Fruit fly (Drosophila melanogaster): Measurements from ENCODE around the gene cib.

Gene cib

dm6 chrX:4105830-4106233 is at the start of gene cib:
Gene cib (plus strand): TSS chrX:4106113.
- TF ChIP-seq CG18011 (GFP tag; optimal IDR thresholded peaks at IDR 0.05) (no peak), CG9932 (GFP tag; IDR thresholded peaks at IDR 0.05) (peak; percentile 54), Hey (tag; optimal IDR thresholded peaks at IDR 0.05) (no peak), Drgx (GFP tag; IDR thresholded peaks at IDR 0.05) (peak; percentile 52), Gug (GFP tag; IDR thresholded peaks at IDR 0.05) (peak; percentile 19; the same call in 1 of the 4 replicates), dmrt11E (tag; optimal IDR thresholded peaks at IDR 0.05) (no peak), CG3065 (GFP tag; optimal IDR thresholded peaks at IDR 0.05) (no peak), CG6654 (GFP tag; optimal IDR thresholded peaks at IDR 0.05) (no peak), sens (GFP tag) (no peak), fd96Cb (tag; optimal IDR thresholded peaks at IDR 0.05) (no peak), NK7.1 (GFP tag; optimal IDR thresholded peaks at IDR 0.05) (no peak), CG8944 (GFP tag; optimal IDR thresholded peaks at IDR 0.05) (peak; percentile 15), HmgZ (tag; optimal IDR thresholded peaks at IDR 0.05) (peak; percentile 87), nau (GFP tag; optimal IDR thresholded peaks at IDR 0.05) (no peak), CG17186 (GFP tag; optimal IDR thresholded peaks at IDR 0.05) (peak; percentile 79), kay (GFP tag; optimal IDR thresholded peaks at IDR 0.05) (no peak), E2f2 (GFP tag; IDR thresholded peaks at IDR 0.05) (peak; percentile 98), CG2120 (GFP tag; optimal IDR thresholded peaks at IDR 0.05) (peak; percentile 47), dpn (GFP tag; optimal IDR thresholded peaks at IDR 0.05) (peak in 1 of 2 experiments; percentile 50), unpg (GFP tag; optimal IDR thresholded peaks at IDR 0.05) (peak; percentile 22), Opbp (GFP tag; IDR thresholded peaks at IDR 0.05; ENCODE audit: partially characterized antibody) (peak; percentile 89), CG10366 (GFP tag; IDR thresholded peaks at IDR 0.05) (peak; percentile 22; the same call in 1 of the 2 replicates), Vsx1 (GFP tag; optimal IDR thresholded peaks at IDR 0.05) (no peak), Mrtf (GFP tag; IDR thresholded peaks at IDR 0.05) (no peak), MTF-1 (GFP tag; optimal IDR thresholded peaks at IDR 0.05; ENCODE audit: borderline replicate concordance) (peak; percentile 23), Mad (GFP tag; optimal IDR thresholded peaks at IDR 0.05) (peak; percentile 18), CG15601 (tag; optimal IDR thresholded peaks at IDR 0.05) (peak; percentile 65), Fer2 (tag; optimal IDR thresholded peaks at IDR 0.05) (no peak), ssp (GFP tag; IDR thresholded peaks at IDR 0.05) (peak; percentile 23; the same call in 1 of the 2 replicates), HLH3B (GFP tag; IDR thresholded peaks at IDR 0.05) (no peak), sob (GFP tag; IDR thresholded peaks at IDR 0.05) (peak; percentile 63), fd3F (GFP tag; optimal IDR thresholded peaks at IDR 0.05) (no peak), CG3847 (GFP tag; IDR thresholded peaks at IDR 0.05) (peak; percentile 81), pros (GFP tag; optimal IDR thresholded peaks at IDR 0.05) (no peak), tap (tag; optimal IDR thresholded peaks at IDR 0.05) (no peak), Dbx (GFP tag; IDR thresholded peaks at IDR 0.05) (peak; percentile 75; the same call in 2 of the 3 replicates), amos (GFP tag; IDR thresholded peaks at IDR 0.05; ENCODE audit: partially characterized antibody) (peak; percentile 90), peb (GFP tag; IDR thresholded peaks at IDR 0.05) (no peak), CHES-1-like (GFP tag; optimal IDR thresholded peaks at IDR 0.05) (peak; percentile 31), YL-1 (GFP tag; optimal IDR thresholded peaks at IDR 0.05) (peak; percentile 49), CG12071 (GFP tag; optimal IDR thresholded peaks at IDR 0.05) (peak; percentile 37), dm (GFP tag; optimal IDR thresholded peaks at IDR 0.05) (no peak), CG16863 (GFP tag; optimal IDR thresholded peaks at IDR 0.05) (no peak), Dad (GFP tag; optimal IDR thresholded peaks at IDR 0.05) (peak; percentile 53), p53 (GFP tag; optimal IDR thresholded peaks at IDR 0.05) (peak; percentile 70), sr (GFP tag; IDR thresholded peaks at IDR 0.05) (0 out of 3 replicates have a peak, but pooled peaks have one; percentile 19), oc (tag; optimal IDR thresholded peaks at IDR 0.05) (no peak), CG17912 (GFP tag; optimal IDR thresholded peaks at IDR 0.05) (peak; percentile 76), Fer3 (tag; optimal IDR thresholded peaks at IDR 0.05) (peak; percentile 40), CG13424 (tag; optimal IDR thresholded peaks at IDR 0.05) (peak; percentile 13), CG31388 (GFP tag; optimal IDR thresholded peaks at IDR 0.05) (no peak)
